Worm (Caenorhabditis elegans) whole organism, L4 larva: Measurements from ENCODE around the gene K09A9.8.

Experiments used
- fos-1 ChIP-seq: fragments of 150-350 bp; optimal IDR thresholded peaks from 2 replicates; lab custom pipeline; 2014; ENCODE audit warnings: missing biosample characterization, missing genetic modification characterization
- nhr-237 ChIP-seq: sonication (generic microtip); optimal IDR thresholded peaks from 2 replicates; lab custom pipeline; 2017; ENCODE audit warnings: missing biosample characterization, missing genetic modification characterization
- nhr-76 ChIP-seq: fragments of 150-350 bp; optimal IDR thresholded peaks from 2 replicates; lab custom pipeline; 2014; ENCODE audit warnings: missing biosample characterization, missing genetic modification characterization
- ztf-11 ChIP-seq: fragments of 150-350 bp; optimal IDR thresholded peaks from 2 replicates; lab custom pipeline; 2014; ENCODE audit warnings: missing biosample characterization, missing genetic modification characterization

DNA sequence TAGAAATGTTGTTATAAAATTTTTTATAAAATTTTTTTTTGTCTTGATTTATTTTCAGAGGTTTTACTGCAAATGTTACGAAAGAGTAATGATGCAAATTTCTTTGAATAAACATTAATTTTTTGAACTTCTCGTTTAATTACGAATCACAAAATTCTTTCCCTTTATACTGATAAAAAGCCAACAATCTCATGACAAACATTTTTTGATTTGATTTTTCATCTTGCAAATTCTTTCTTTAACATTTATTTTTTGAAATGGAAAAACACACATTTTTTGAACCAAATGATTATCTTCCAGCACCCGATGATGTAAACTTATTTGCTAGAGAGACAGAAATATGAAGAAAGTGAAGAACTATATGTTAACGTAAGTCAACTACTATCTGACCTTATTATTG, 23.2 kb upstream of the K09A9.8 start, which contains the start of gene K09E9.1:
- TF ChIP-seq nhr-76 = no peak
- no peak for TF ChIP-seq nhr-237 (tag; lab: Kevin White, UChicago)
- no peak for TF ChIP-seq fos-1 (tag; lab: Kevin White, UChicago)
- no peak for TF ChIP-seq ztf-11 (tag; lab: Kevin White, UChicago)
